Fruit fly (Drosophila melanogaster): Measurements from ENCODE around the gene CG5276.
A peak's percentile ranks its signal among the peaks of the same experiment; 100 is the strongest.

CG5276 gene

DNA sequence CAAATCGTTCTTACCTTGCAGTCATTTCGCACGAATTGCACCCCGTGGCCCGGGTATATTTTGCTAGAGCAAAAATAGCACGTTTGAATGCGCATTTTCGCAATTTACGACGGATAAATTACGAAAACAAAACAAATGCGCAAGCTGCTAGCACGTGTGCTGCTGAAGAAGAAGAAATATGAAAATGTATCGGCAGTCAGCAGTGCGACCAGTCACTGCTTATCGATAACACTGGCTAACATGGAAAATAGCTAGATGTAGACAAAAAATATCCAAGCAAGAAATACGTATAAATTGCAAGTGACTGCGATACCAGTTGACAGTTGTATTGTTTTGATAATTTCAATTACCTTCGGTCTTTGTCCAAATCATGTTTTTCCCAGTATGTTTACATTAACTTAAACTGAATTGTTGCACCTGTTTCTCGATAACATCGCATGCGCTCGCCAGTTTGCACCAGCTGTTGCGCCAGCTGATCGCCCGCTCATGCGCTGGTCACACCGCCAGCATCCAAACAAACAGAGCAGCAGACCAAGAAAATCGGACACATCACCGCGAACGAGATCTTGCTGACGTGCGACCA, at the start of gene CG5276, which contains the start of gene RpL24-like (continued):
- TF ChIP-seq ham (GFP tag; IDR thresholded peaks at IDR 0.05) (no peak), CG3726 (GFP tag; IDR thresholded peaks at IDR 0.05) (no peak), jigr1 (GFP tag; IDR thresholded peaks at IDR 0.05) (no peak), CG6654 (GFP tag; optimal IDR thresholded peaks at IDR 0.05) (no peak), Doc2 (GFP tag; IDR thresholded peaks at IDR 0.05) (no peak), CG11085 (GFP tag; IDR thresholded peaks at IDR 0.05) (no peak), sr (GFP tag; IDR thresholded peaks at IDR 0.05) (no peak), CG17186 (GFP tag; optimal IDR thresholded peaks at IDR 0.05) (peak; percentile 94), fd102C (GFP tag; optimal IDR thresholded peaks at IDR 0.05) (no peak), hb (GFP tag; IDR thresholded peaks at IDR 0.05; ENCODE audit: partially characterized antibody) (no peak), disco-r (GFP tag; optimal IDR thresholded peaks at IDR 0.05) (no peak), CG14965 (GFP tag; optimal IDR thresholded peaks at IDR 0.05; ENCODE audit: borderline replicate concordance) (no peak), Spps (tag; optimal IDR thresholded peaks at IDR 0.05) (no peak), tll (GFP tag; optimal IDR thresholded peaks at IDR 0.05) (peak; percentile 19 to 36), CG13296 (GFP tag; optimal IDR thresholded peaks at IDR 0.05) (no peak), Xrp1 (GFP tag; IDR thresholded peaks at IDR 0.05) (no peak), CG8281 (tag; optimal IDR thresholded peaks at IDR 0.05) (no peak), HLH54F (GFP tag; optimal IDR thresholded peaks at IDR 0.05) (no peak), chn (GFP tag; optimal IDR thresholded peaks at IDR 0.05) (no peak), Neu2 (GFP tag; optimal IDR thresholded peaks at IDR 0.05; ENCODE audit: borderline replicate concordance) (peak; percentile 25), Ptx1 (GFP tag; IDR thresholded peaks at IDR 0.05) (no peak), CG12104 (GFP tag; optimal IDR thresholded peaks at IDR 0.05) (no peak), pb (GFP tag; optimal IDR thresholded peaks at IDR 0.05) (no peak), Lhr (GFP tag; optimal IDR thresholded peaks at IDR 0.05) (peak; percentile 30), otp (GFP tag; IDR thresholded peaks at IDR 0.05) (no peak)

DNA sequence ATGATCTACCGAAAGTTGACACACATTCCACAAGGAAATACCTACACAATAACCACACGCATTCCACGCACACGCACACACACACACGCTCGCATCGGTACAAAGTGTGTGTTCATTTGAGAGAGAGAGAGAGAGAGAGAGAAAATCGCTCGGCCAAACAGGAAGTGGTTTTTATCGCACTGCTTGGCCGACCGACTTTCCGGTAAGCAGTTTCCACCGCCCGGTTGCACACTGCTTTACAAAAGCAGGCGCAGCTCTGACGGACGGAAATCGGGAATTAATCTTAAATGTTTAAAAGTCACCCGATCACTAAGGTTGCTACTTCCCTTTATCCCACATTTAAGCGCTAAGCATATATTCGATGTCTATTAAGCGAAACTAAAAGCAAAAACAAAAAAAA, 38.7 kb upstream of the CG5276 start:
- TF ChIP-seq CG7987 (GFP tag; optimal IDR thresholded peaks at IDR 0.05) = no peak
- TF ChIP-seq eyg (GFP tag; optimal IDR thresholded peaks at IDR 0.05) = peak; percentile 54
- TF ChIP-seq rib (GFP tag; IDR thresholded peaks at IDR 0.05) = no peak
- peak; percentile 62; the same call in 2 of the 3 replicates for TF ChIP-seq Mrtf (GFP tag; IDR thresholded peaks at IDR 0.05)
- TF ChIP-seq CG14860 (GFP tag; IDR thresholded peaks at IDR 0.05; ENCODE audit: partially characterized antibody) = no peak
- no peak for TF ChIP-seq CG32532 (GFP tag; IDR thresholded peaks at IDR 0.05)
- TF ChIP-seq ind (GFP tag; optimal IDR thresholded peaks at IDR 0.05) = peak; percentile 11
- TF ChIP-seq CG31441 (GFP tag; IDR thresholded peaks at IDR 0.05) = no peak; the same call in 1 of the 2 replicates
- peak; percentile 70 for TF ChIP-seq fd64A (GFP tag; optimal IDR thresholded peaks at IDR 0.05)
- TF ChIP-seq Dbx (GFP tag; IDR thresholded peaks at IDR 0.05) = no peak
- peak; percentile 93 for TF ChIP-seq stwl (tag; optimal IDR thresholded peaks at IDR 0.05)
- peak; percentile 64 for TF ChIP-seq btn (GFP tag; optimal IDR thresholded peaks at IDR 0.05)
- no peak for TF ChIP-seq luna (GFP tag; optimal IDR thresholded peaks at IDR 0.05)
- no peak for TF ChIP-seq CG7745 (tag; optimal IDR thresholded peaks at IDR 0.05)
- no peak for TF ChIP-seq D19A (tag; optimal IDR thresholded peaks at IDR 0.05)
- peak; percentile 72 for TF ChIP-seq CG10209 (GFP tag; optimal IDR thresholded peaks at IDR 0.05)
- no peak for TF ChIP-seq salm (tag; optimal IDR thresholded peaks at IDR 0.05)
- TF ChIP-seq Doc3 (GFP tag; IDR thresholded peaks at IDR 0.05; ENCODE audit: partially characterized antibody) = no peak
- peak; percentile 61; the same call in 2 of the 3 replicates for TF ChIP-seq ase (GFP tag; IDR thresholded peaks at IDR 0.05)
- TF ChIP-seq pb (GFP tag; optimal IDR thresholded peaks at IDR 0.05) = peak; percentile 71
- 0 out of 2 replicates have a peak, but pooled peaks have one; percentile 7 for TF ChIP-seq CG31224 (GFP tag; IDR thresholded peaks at IDR 0.05)
- TF ChIP-seq Stat92E (GFP tag; optimal IDR thresholded peaks at IDR 0.05) = no peak
- TF ChIP-seq sug (tag; optimal IDR thresholded peaks at IDR 0.05) = no peak
- peak; percentile 81 for TF ChIP-seq CG17912 (GFP tag; optimal IDR thresholded peaks at IDR 0.05)
- no peak for TF ChIP-seq kni (GFP tag; optimal IDR thresholded peaks at IDR 0.05)
- TF ChIP-seq CkIIα-i1 (GFP tag; IDR thresholded peaks at IDR 0.05) = no peak
- no peak for TF ChIP-seq fd96Cb (tag; optimal IDR thresholded peaks at IDR 0.05)

All from whole organism, embryonic.